Fruit fly (Drosophila melanogaster) whole organism, embryonic: Measurements from ENCODE around the gene Cpr62Bc.

Experiments
- B-H2 ChIP-seq: fragments of 200-800 bp; sonication (Bioruptor generic); optimal IDR thresholded peaks from 2 replicates; lab custom pipeline; 2018; ENCODE audit warnings: missing biosample characterization, mild to moderate bottlenecking, missing genetic modification characterization
- Bdp1 ChIP-seq: fragments of 200-800 bp; sonication (Bioruptor generic); optimal IDR thresholded peaks from 3 replicates; lab custom pipeline; 2016; ENCODE audit warnings: missing biosample characterization, missing genetic modification characterization
- CG10366 ChIP-seq: fragments of 200-800 bp; sonication (Bioruptor generic); IDR thresholded peaks from 2 replicates; pipeline ENCODE4 v1.3.6; 2022; ENCODE audit warnings: missing biosample characterization, missing genetic modification characterization
- CG11456 ChIP-seq: fragments of 200-800 bp; sonication (Bioruptor generic); IDR thresholded peaks from 3 replicates; pipeline ENCODE4 v1.3.6; 2022; ENCODE audit warnings: missing biosample characterization, missing genetic modification characterization
- CG11696 ChIP-seq: fragments of 200-800 bp; sonication (Bioruptor generic); IDR thresholded peaks from 2 replicates; pipeline ENCODE4 v1.3.6; 2022; ENCODE audit warnings: missing biosample characterization, missing genetic modification characterization
- CG12219 ChIP-seq: fragments of 200-800 bp; sonication (Bioruptor generic); optimal IDR thresholded peaks from 3 replicates; lab custom pipeline; 2018; ENCODE audit warnings: missing biosample characterization, mild to moderate bottlenecking, missing genetic modification characterization
- CG12659 ChIP-seq: fragments of 200-800 bp; sonication (Bioruptor generic); optimal IDR thresholded peaks from 3 replicates; lab custom pipeline; 2017; ENCODE audit warnings: mild to moderate bottlenecking, missing biosample characterization, missing genetic modification reagents, missing genetic modification characterization
- CG12769 ChIP-seq: fragments of 200-800 bp; sonication (Bioruptor generic); optimal IDR thresholded peaks from 2 replicates; lab custom pipeline; 2019; ENCODE audit warnings: missing biosample characterization, mild to moderate bottlenecking, missing genetic modification characterization, moderate library complexity
- CG12942 ChIP-seq: fragments of 200-800 bp; sonication (Bioruptor generic); optimal IDR thresholded peaks from 3 replicates; lab custom pipeline; 2016; ENCODE audit warnings: missing biosample characterization, missing genetic modification characterization
- CG13894 ChIP-seq: fragments of 200-800 bp; sonication (Bioruptor generic); optimal IDR thresholded peaks from 3 replicates; lab custom pipeline; 2018; ENCODE audit warnings: missing biosample characterization, mild to moderate bottlenecking, missing genetic modification characterization, moderate library complexity
- CG15479 ChIP-seq: fragments of 200-800 bp; sonication (Bioruptor generic); optimal IDR thresholded peaks from 3 replicates; lab custom pipeline; 2019; ENCODE audit warnings: missing biosample characterization, mild to moderate bottlenecking, missing genetic modification characterization, moderate library complexity
- CG17361 ChIP-seq: fragments of 200-800 bp; sonication (Bioruptor generic); IDR thresholded peaks from 3 replicates; pipeline ENCODE4 v1.3.6; 2022; ENCODE audit warnings: missing biosample characterization, missing genetic modification characterization
- CG18011 ChIP-seq: fragments of 200-800 bp; sonication (Bioruptor generic); optimal IDR thresholded peaks from 2 replicates; lab custom pipeline; 2017; ENCODE audit warnings: missing biosample characterization, missing genetic modification characterization, mild to moderate bottlenecking, moderate library complexity, missing genotype
- CG18764 ChIP-seq: fragments of 200-800 bp; sonication (Bioruptor generic); optimal IDR thresholded peaks from 3 replicates; lab custom pipeline; 2016; ENCODE audit warnings: missing biosample characterization, missing genetic modification characterization
- CG3065 ChIP-seq: fragments of 200-800 bp; sonication (Bioruptor generic); optimal IDR thresholded peaks from 2 replicates; lab custom pipeline; 2016; ENCODE audit warnings: missing biosample characterization, missing genetic modification characterization
- CG31365 ChIP-seq: fragments of 200-800 bp; sonication (Bioruptor generic); optimal IDR thresholded peaks from 2 replicates; lab custom pipeline; 2018; ENCODE audit warnings: missing biosample characterization, mild to moderate bottlenecking, missing genetic modification characterization
- CG5953 ChIP-seq: fragments of 200-800 bp; sonication (Bioruptor generic); IDR thresholded peaks from 2 replicates; pipeline ENCODE4 v1.3.6; 2022; ENCODE audit warnings: missing biosample characterization, missing genetic modification characterization
- CG9215 ChIP-seq: fragments of 200-800 bp; sonication (Bioruptor generic); IDR thresholded peaks from 2 replicates; pipeline ENCODE4 v1.3.6; 2022; ENCODE audit warnings: missing biosample characterization, missing genetic modification characterization
- Drgx ChIP-seq: fragments of 200-800 bp; sonication (Bioruptor generic); IDR thresholded peaks from 2 replicates; pipeline ENCODE4 v1.3.6; 2022; ENCODE audit warnings: missing biosample characterization, missing genetic modification characterization
- HLH54F ChIP-seq: fragments of 200-800 bp; sonication (Bioruptor generic); optimal IDR thresholded peaks from 3 replicates; lab custom pipeline; 2016; ENCODE audit warnings: missing biosample characterization, missing genetic modification characterization
- Hmx ChIP-seq: fragments of 200-800 bp; sonication (Bioruptor generic); optimal IDR thresholded peaks from 2 replicates; lab custom pipeline; 2016; ENCODE audit warnings: missing biosample characterization, missing genetic modification characterization
- Hr51 ChIP-seq, 2 experiments: fragments of 200-800 bp; sonication (Bioruptor generic); optimal IDR thresholded peaks; 2 replicates in 1 of 2; 3 replicates in 1 of 2; lab custom pipeline; 2016 to 2018; ENCODE audit warnings: missing biosample characterization in 2 of 2, missing genetic modification characterization in 2 of 2, mild to moderate bottlenecking in 1 of 2, moderate library complexity in 1 of 2
- Jarid2 ChIP-seq: fragments of 200-800 bp; sonication (Bioruptor generic); optimal IDR thresholded peaks from 3 replicates; lab custom pipeline; 2017; ENCODE audit warnings: mild to moderate bottlenecking, missing biosample characterization, missing genetic modification reagents, missing genetic modification characterization
- Lim3 ChIP-seq: fragments of 200-800 bp; sonication (Bioruptor generic); IDR thresholded peaks from 2 replicates; pipeline ENCODE4 v1.3.6; 2022; ENCODE audit warnings: missing biosample characterization, missing genetic modification characterization
- Max ChIP-seq: fragments of 200-800 bp; sonication (Bioruptor generic); optimal IDR thresholded peaks from 2 replicates; lab custom pipeline; 2016; ENCODE audit warnings: missing biosample characterization, mild to moderate bottlenecking, missing genetic modification characterization
- Med ChIP-seq: fragments of 200-800 bp; sonication (Bioruptor generic); peaks from one replicate; lab custom pipeline; 2016; ENCODE audit warnings: missing biosample characterization, missing genetic modification characterization, mild to moderate bottlenecking, inconsistent platforms, moderate library complexity
- NC2α ChIP-seq: fragments of 200-800 bp; sonication (Bioruptor generic); optimal IDR thresholded peaks from 2 replicates; lab custom pipeline; 2016; ENCODE audit warnings: missing biosample characterization, missing genetic modification characterization
- Neu2 ChIP-seq: fragments of 200-800 bp; sonication (Bioruptor generic); optimal IDR thresholded peaks from 3 replicates; lab custom pipeline; 2016; ENCODE audit warnings: missing biosample characterization, missing genetic modification characterization, borderline replicate concordance
- Six4 ChIP-seq: fragments of 200-800 bp; sonication (Bioruptor generic); optimal IDR thresholded peaks from 2 replicates; lab custom pipeline; 2016; ENCODE audit warnings: missing biosample characterization, missing genetic modification characterization
- ase ChIP-seq: fragments of 200-800 bp; sonication (Bioruptor generic); IDR thresholded peaks from 3 replicates; pipeline ENCODE4 v1.3.6; 2022; ENCODE audit warnings: missing biosample characterization, missing genetic modification characterization
- bigmax ChIP-seq: fragments of 200-800 bp; sonication (Bioruptor generic); optimal IDR thresholded peaks from 2 replicates; lab custom pipeline; 2018; ENCODE audit warnings: missing biosample characterization, mild to moderate bottlenecking, missing genetic modification characterization
- da ChIP-seq: fragments of 200-800 bp; sonication (Bioruptor generic); optimal IDR thresholded peaks from 2 replicates; lab custom pipeline; 2016; ENCODE audit warnings: missing biosample characterization, missing genetic modification characterization
- dimm ChIP-seq: fragments of 200-800 bp; sonication (Bioruptor generic); IDR thresholded peaks from 2 replicates; pipeline ENCODE4 v1.3.6; 2022; ENCODE audit warnings: missing biosample characterization, missing genetic modification characterization
- dm ChIP-seq: fragments of 200-800 bp; sonication (Bioruptor generic); optimal IDR thresholded peaks from 3 replicates; lab custom pipeline; 2016; ENCODE audit warnings: missing biosample characterization, missing genetic modification characterization
- emc ChIP-seq: fragments of 200-800 bp; sonication (Bioruptor generic); optimal IDR thresholded peaks from 2 replicates; lab custom pipeline; 2016; ENCODE audit warnings: missing biosample characterization, missing genetic modification characterization
- ems ChIP-seq: fragments of 200-800 bp; sonication (Bioruptor generic); optimal IDR thresholded peaks from 3 replicates; lab custom pipeline; 2016; ENCODE audit warnings: missing biosample characterization, missing genetic modification characterization
- eve ChIP-seq, 2 experiments: fragments of >200 bp; optimal IDR thresholded peaks; 2 replicates each; lab custom pipeline; 2017; ENCODE audit warnings: missing biosample characterization in 2 of 2, missing genetic modification characterization in 2 of 2
- hth ChIP-seq: fragments of >200 bp; optimal IDR thresholded peaks from 2 replicates; lab custom pipeline; 2017; ENCODE audit warnings: inconsistent platforms
- jigr1 ChIP-seq: fragments of 200-800 bp; sonication (Bioruptor generic); IDR thresholded peaks from 3 replicates; pipeline ENCODE4 v1.3.6; 2022; ENCODE audit warnings: missing biosample characterization, missing genetic modification characterization
- lola ChIP-seq, 3 experiments: fragments of >200 bp in 2 of 3; fragments of 200-800 bp in 1 of 3; sonication (Bioruptor generic) in 1 of 3; optimal IDR thresholded peaks; 2 replicates each; lab custom pipeline; 2017 to 2019; ENCODE audit warnings: missing biosample characterization in 3 of 3, missing genetic modification characterization in 3 of 3, mild to moderate bottlenecking in 1 of 3, moderate library complexity in 1 of 3
- nerfin-2 ChIP-seq: fragments of 200-800 bp; sonication (Bioruptor generic); IDR thresholded peaks from 2 replicates; pipeline ENCODE4 v1.3.6; 2022; ENCODE audit warnings: missing biosample characterization, missing genetic modification characterization; ENCODE audit not compliant: partially characterized antibody
- pfk ChIP-seq: fragments of 200-800 bp; sonication (Bioruptor generic); optimal IDR thresholded peaks from 2 replicates; lab custom pipeline; 2018; ENCODE audit warnings: missing biosample characterization, mild to moderate bottlenecking, missing genetic modification characterization, moderate library complexity
- ro ChIP-seq: fragments of 200-800 bp; sonication (Bioruptor generic); IDR thresholded peaks from 2 replicates; pipeline ENCODE4 v1.3.6; 2022; ENCODE audit warnings: missing biosample characterization, missing genetic modification characterization
- scrt ChIP-seq: fragments of 200-800 bp; sonication (Bioruptor generic); optimal IDR thresholded peaks from 2 replicates; lab custom pipeline; 2018; ENCODE audit warnings: missing biosample characterization, mild to moderate bottlenecking, missing genetic modification characterization, moderate library complexity
- seq ChIP-seq: fragments of 200-800 bp; sonication (Bioruptor generic); IDR thresholded peaks from 2 replicates; pipeline ENCODE4 v1.3.6; 2022; ENCODE audit warnings: missing biosample characterization, missing genetic modification characterization
- sima ChIP-seq: fragments of 200-800 bp; sonication (Bioruptor generic); optimal IDR thresholded peaks from 2 replicates; lab custom pipeline; 2016; ENCODE audit warnings: missing biosample characterization, missing genetic modification characterization
- slbo ChIP-seq: fragments of 200-800 bp; sonication (Bioruptor generic); IDR thresholded peaks from 2 replicates; pipeline ENCODE4 v1.3.6; 2022; ENCODE audit warnings: missing biosample characterization, missing genetic modification characterization
- sna ChIP-seq: fragments of 200-800 bp; sonication (Bioruptor generic); IDR thresholded peaks from 2 replicates; pipeline ENCODE4 v1.3.6; 2022; ENCODE audit warnings: missing biosample characterization, missing genetic modification characterization; ENCODE audit not compliant: partially characterized antibody
- tup ChIP-seq: fragments of 200-800 bp; sonication (Bioruptor generic); optimal IDR thresholded peaks from 2 replicates; lab custom pipeline; 2016; ENCODE audit warnings: missing biosample characterization, mild to moderate bottlenecking, missing genetic modification characterization, moderate library complexity
- usp ChIP-seq: fragments of >200 bp; optimal IDR thresholded peaks from 2 replicates; lab custom pipeline; 2017; ENCODE audit warnings: missing biosample characterization, missing genetic modification characterization
- zen ChIP-seq: fragments of 200-800 bp; sonication (Bioruptor generic); optimal IDR thresholded peaks from 3 replicates; lab custom pipeline; 2018; ENCODE audit warnings: missing biosample characterization, mild to moderate bottlenecking, missing genetic modification characterization, moderate library complexity

The Cpr62Bc gene

dm6 chr3L:1808631-1809030 lies 33.3 kb downstream of the Cpr62Bc start (continued):
- no peak for TF ChIP-seq sna
- TF ChIP-seq Med (GFP tag; lab: Kevin White, UChicago) = peak; percentile 99
- no peak for TF ChIP-seq eve (GFP tag; optimal IDR thresholded peaks at IDR 0.05; lab: Kevin White, UChicago)
- TF ChIP-seq ro (GFP tag; lab: Robert Waterston, UW) = peak; percentile 57; the same call in 1 of the 2 replicates
- TF ChIP-seq bigmax (GFP tag; lab: Kevin White, UChicago) = peak; percentile 2
- no peak for TF ChIP-seq nerfin-2
- peak; percentile 68; the same call in 2 of the 3 replicates for TF ChIP-seq jigr1 (GFP tag; lab: Robert Waterston, UW)
- TF ChIP-seq NC2α (GFP tag; lab: Kevin White, UChicago) = peak; percentile 64
- TF ChIP-seq CG17361 (GFP tag; lab: Robert Waterston, UW) = peak; percentile 82
- peak; percentile 89 for TF ChIP-seq Six4 (GFP tag; lab: Kevin White, UChicago)
- peak in 1 of 3 experiments; percentile 64 for TF ChIP-seq lola (GFP tag; optimal IDR thresholded peaks at IDR 0.05; lab: Kevin White, UChicago)
- TF ChIP-seq usp = no peak
- TF ChIP-seq CG5953 (GFP tag; lab: Robert Waterston, UW) = peak; percentile 83
- TF ChIP-seq zen (tag; lab: Kevin White, UChicago) = peak; percentile 53
- peak; percentile 55 for TF ChIP-seq CG18011 (GFP tag; lab: Kevin White, UChicago)
- peak; percentile 91 for TF ChIP-seq CG12659 (GFP tag; lab: Kevin White, UChicago)
- peak; percentile 86 for TF ChIP-seq CG12942
- peak; percentile 7 for TF ChIP-seq da
- TF ChIP-seq Hr51 (GFP tag; optimal IDR thresholded peaks at IDR 0.05; lab: Kevin White, UChicago) = peak; percentile 78 to 91
- TF ChIP-seq tup (GFP tag; lab: Kevin White, UChicago) = peak; percentile 72
- peak; percentile 80 for TF ChIP-seq CG18764 (GFP tag; lab: Kevin White, UChicago)
- TF ChIP-seq HLH54F (GFP tag; lab: Kevin White, UChicago) = peak; percentile 88
- peak; percentile 93 for TF ChIP-seq Drgx (GFP tag; lab: Robert Waterston, UW)
- peak; percentile 80 for TF ChIP-seq dimm (GFP tag; lab: Robert Waterston, UW)
- peak; percentile 52 for TF ChIP-seq emc (GFP tag; lab: Kevin White, UChicago)
- TF ChIP-seq slbo (GFP tag; lab: Robert Waterston, UW) = peak; percentile 94
- peak; percentile 65 for TF ChIP-seq Jarid2 (GFP tag; lab: Kevin White, UChicago)
- TF ChIP-seq ems (GFP tag; lab: Kevin White, UChicago) = peak; percentile 87
- no peak for TF ChIP-seq hth
- peak; percentile 32 for TF ChIP-seq CG3065 (GFP tag; lab: Kevin White, UChicago)
- peak; percentile 82 for TF ChIP-seq CG9215 (GFP tag; lab: Robert Waterston, UW)
- TF ChIP-seq sima (GFP tag; lab: Kevin White, UChicago) = peak; percentile 68
- peak; percentile 98 for TF ChIP-seq CG12769 (tag; lab: Kevin White, UChicago)
- peak; percentile 85 for TF ChIP-seq CG13894
- peak; percentile 73 for TF ChIP-seq Bdp1 (GFP tag; lab: Kevin White, UChicago)
- peak; percentile 53 for TF ChIP-seq Lim3 (GFP tag; lab: Robert Waterston, UW)
- no peak for TF ChIP-seq CG15479 (GFP tag; lab: Kevin White, UChicago)
- TF ChIP-seq scrt (GFP tag; lab: Kevin White, UChicago) = no peak
- TF ChIP-seq dm = peak; percentile 67
- TF ChIP-seq Hmx = no peak
- TF ChIP-seq seq = peak; percentile 91
- TF ChIP-seq CG12219 (GFP tag; lab: Kevin White, UChicago) = peak; percentile 91
- peak; percentile 91 for TF ChIP-seq CG10366 (GFP tag; lab: Robert Waterston, UW)
- peak; percentile 75 for TF ChIP-seq Max (GFP tag; lab: Kevin White, UChicago)
- no peak for TF ChIP-seq pfk (GFP tag; lab: Kevin White, UChicago)
- peak; percentile 76 for TF ChIP-seq CG31365
- TF ChIP-seq B-H2 (GFP tag; lab: Kevin White, UChicago) = no peak
- peak; percentile 86; the same call in 2 of the 3 replicates for TF ChIP-seq ase
- TF ChIP-seq CG11696 (GFP tag; lab: Robert Waterston, UW) = peak; percentile 85
- TF ChIP-seq CG11456 (GFP tag; lab: Robert Waterston, UW) = peak; percentile 95
- no peak for TF ChIP-seq Neu2
